Worm (Caenorhabditis elegans): Measurements from ENCODE around the gene sas-7.

DNA sequence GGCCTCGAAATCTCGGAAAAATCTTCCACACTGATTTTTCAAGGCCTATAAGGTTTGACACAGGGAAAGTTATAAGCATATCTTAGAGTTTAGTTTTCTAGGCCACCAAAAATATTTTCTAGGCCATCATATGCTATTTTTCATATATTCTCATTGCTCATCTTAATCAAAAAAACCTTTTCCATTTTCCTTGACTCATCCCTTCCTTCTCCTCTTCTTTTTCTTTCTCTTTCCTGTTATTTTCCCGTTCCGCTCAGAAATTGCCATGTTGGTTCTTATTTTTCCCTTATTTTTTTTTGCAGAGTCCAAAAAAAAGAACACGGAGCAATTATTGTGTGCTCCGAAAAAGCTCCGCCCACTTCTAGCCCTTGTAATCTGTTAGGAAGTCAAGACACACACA lies 43.8 kb downstream of the sas-7 start, which contains the start of gene tbc-8:
- TF ChIP-seq him-1 (tag; optimal IDR thresholded peaks at IDR 0.05) (no peak), W03F9.2 (tag; optimal IDR thresholded peaks at IDR 0.05) (no peak), dao-5 (tag; optimal IDR thresholded peaks at IDR 0.05) (no peak)
